Worm (Caenorhabditis elegans) whole organism, L4 larva: ENCODE results near the gene T06C12.12.
"Not testable (repeated sequence)": the region's sequence is repeated elsewhere in the genome, so short reads cannot be mapped to it uniquely, and the experiment has no call there.

ENCODE experiments used
- D1046.2 ChIP-seq: fragments of 200-800 bp; sonication (Bioruptor generic); IDR thresholded peaks from 2 replicates; pipeline ENCODE4 v1.3.6; 2022; ENCODE audit warnings: missing genetic modification characterization, missing compliant biosample characterization
- F26F4.8 ChIP-seq: fragments of 200-800 bp; sonication (Bioruptor generic); conservative IDR thresholded peaks from 2 replicates; pipeline ENCODE4 v1.3.6; 2022; ENCODE audit warnings: missing genetic modification characterization, missing compliant biosample characterization
- T20F7.1 ChIP-seq: fragments of 200-800 bp; sonication (Bioruptor generic); optimal IDR thresholded peaks from 2 replicates; lab custom pipeline; 2018; ENCODE audit warnings: mild to moderate bottlenecking, missing genetic modification characterization, missing compliant biosample characterization
- Y105C5A.15 ChIP-seq: fragments of 200-800 bp; sonication (Bioruptor generic); IDR thresholded peaks from 2 replicates; pipeline ENCODE4 v1.3.6; 2022; ENCODE audit warnings: missing genetic modification characterization, missing compliant biosample characterization
- ZK337.2 ChIP-seq: fragments of 200-800 bp; sonication (Bioruptor generic); IDR thresholded peaks from 2 replicates; pipeline ENCODE4 v1.3.6; 2022; ENCODE audit warnings: missing genetic modification reagents, missing genetic modification characterization, missing compliant biosample characterization
- aha-1 ChIP-seq: fragments of 150-350 bp; peaks from one replicate; lab custom pipeline; 2014; ENCODE audit warnings: missing biosample characterization, missing genetic modification characterization
- ctbp-1 ChIP-seq: fragments of 200-800 bp; sonication (Bioruptor generic); IDR thresholded peaks from 2 replicates; pipeline ENCODE4 v1.3.6; 2022; ENCODE audit warnings: missing genetic modification reagents, missing genetic modification characterization, missing compliant biosample characterization
- daf-16 ChIP-seq, 3 experiments: sonication (generic microtip); optimal IDR thresholded peaks; 2 replicates each; lab custom pipeline; 2016 to 2017; ENCODE audit warnings: missing genetic modification characterization in 3 of 3, missing genetic modification reagents in 3 of 3, mild to moderate bottlenecking in 2 of 3, missing compliant biosample characterization in 2 of 3, missing biosample characterization in 1 of 3, moderate library complexity in 1 of 3
- dmd-8 ChIP-seq: fragments of 200-800 bp; sonication (Bioruptor generic); IDR thresholded peaks from 2 replicates; pipeline ENCODE4 v1.3.6; 2022; ENCODE audit warnings: missing genetic modification characterization, missing compliant biosample characterization
- dmd-9 ChIP-seq: fragments of 200-800 bp; sonication (Bioruptor generic); IDR thresholded peaks from 2 replicates; pipeline ENCODE4 v1.3.6; 2022; ENCODE audit warnings: missing genetic modification reagents, missing genetic modification characterization, missing compliant biosample characterization
- dve-1 ChIP-seq: sonication (generic microtip); optimal IDR thresholded peaks from 2 replicates; lab custom pipeline; 2017; ENCODE audit warnings: antibody characterized with exemption, mild to moderate bottlenecking, missing genetic modification characterization, missing compliant biosample characterization; ENCODE audit not compliant: insufficient read depth
- jun-1 ChIP-seq: fragments of 150-350 bp; optimal IDR thresholded peaks from 2 replicates; lab custom pipeline; 2014; ENCODE audit warnings: missing biosample characterization, missing genetic modification reagents, missing genetic modification characterization
- lim-7 ChIP-seq: fragments of 200-800 bp; sonication (Bioruptor generic); IDR thresholded peaks from 2 replicates; pipeline ENCODE4 v1.3.6; 2022; ENCODE audit warnings: missing genetic modification characterization, missing compliant biosample characterization
- lin-15B ChIP-seq: fragments of 150-350 bp; sonication (generic microtip); optimal IDR thresholded peaks from 3 replicates; lab custom pipeline; 2014; ENCODE audit warnings: missing biosample characterization, missing genetic modification characterization
- lin-29 ChIP-seq: fragments of 200-800 bp; sonication (Bioruptor generic); IDR thresholded peaks from 2 replicates; pipeline ENCODE4 v1.3.6; 2022; ENCODE audit warnings: missing genetic modification reagents, missing genetic modification characterization, missing compliant biosample characterization
- lsy-2 ChIP-seq, 2 experiments: fragments of 150-350 bp in 1 of 2; sonication (generic microtip) in 1 of 2; optimal IDR thresholded peaks; 2 replicates each; lab custom pipeline; 2014 to 2017; ENCODE audit warnings: missing biosample characterization in 2 of 2, missing genetic modification characterization in 2 of 2
- madf-9 ChIP-seq: fragments of 200-800 bp; sonication (Bioruptor generic); conservative IDR thresholded peaks from 2 replicates; pipeline ENCODE4 v1.3.6; 2022; ENCODE audit warnings: missing genetic modification reagents, missing genetic modification characterization, missing compliant biosample characterization
- nhr-28 ChIP-seq: fragments of 150-350 bp; optimal IDR thresholded peaks from 2 replicates; lab custom pipeline; 2014; ENCODE audit warnings: missing biosample characterization, missing genetic modification characterization
- nhr-41 ChIP-seq: fragments of 200-800 bp; sonication (Bioruptor generic); IDR thresholded peaks from 2 replicates; pipeline ENCODE4 v1.3.6; 2022; ENCODE audit warnings: missing genetic modification reagents, missing genetic modification characterization, missing compliant biosample characterization
- nhr-6 ChIP-seq: fragments of 150-350 bp; optimal IDR thresholded peaks from 2 replicates; lab custom pipeline; 2014; ENCODE audit warnings: missing biosample characterization, missing genetic modification characterization
- nhr-77 ChIP-seq: fragments of 150-350 bp; optimal IDR thresholded peaks from 2 replicates; lab custom pipeline; 2014; ENCODE audit warnings: missing biosample characterization, missing genetic modification characterization
- pqm-1 ChIP-seq: sonication (generic microtip); optimal IDR thresholded peaks from 2 replicates; lab custom pipeline; 2017; ENCODE audit warnings: missing biosample characterization, missing genetic modification characterization
- saeg-2 ChIP-seq: fragments of 200-800 bp; sonication (Bioruptor generic); IDR thresholded peaks from 2 replicates; pipeline ENCODE4 v1.3.6; 2022; ENCODE audit warnings: missing genetic modification reagents, missing genetic modification characterization, missing compliant biosample characterization
- snpc-1.2 ChIP-seq: fragments of 200-800 bp; sonication (Bioruptor generic); IDR thresholded peaks from 2 replicates; pipeline ENCODE4 v1.3.6; 2022; ENCODE audit warnings: missing genetic modification reagents, missing genetic modification characterization, missing compliant biosample characterization
- unc-62 ChIP-seq, 3 experiments: fragments of 150-350 bp in 1 of 3; sonication (generic microtip); optimal IDR thresholded peaks in 2 of 3; peaks in 1 of 3; 1 replicate in 1 of 3; 2 replicates in 2 of 3; lab custom pipeline; 2014 to 2017; ENCODE audit warnings: missing biosample characterization in 3 of 3, missing genetic modification characterization in 3 of 3, missing genetic modification reagents in 3 of 3, missing genotype in 1 of 3
- ztf-7 ChIP-seq: fragments of 150-350 bp; optimal IDR thresholded peaks from 2 replicates; lab custom pipeline; 2014; ENCODE audit warnings: missing biosample characterization, missing genetic modification characterization

The T06C12.12 gene

ce11 chrV:15924307-15924706, 32.4 kb downstream of the T06C12.12 start, which contains the start of gene nhr-108:
Gene nhr-108, minus strand, starts transcription at chrV:15924472.
- TF ChIP-seq dmd-9 (GFP tag; lab: Robert Waterston, UW) (no peak), daf-16 (GFP tag; optimal IDR thresholded peaks at IDR 0.05; lab: Kevin White, UChicago) (no peak), daf-16 (tag; optimal IDR thresholded peaks at IDR 0.05; lab: Kevin White, UChicago) (peak; percentile 39), nhr-77 (peak; percentile 68), ZK337.2 (GFP tag; lab: Robert Waterston, UW) (no peak), nhr-41 (GFP tag; lab: Robert Waterston, UW) (no peak), nhr-28 (tag; lab: Kevin White, UChicago) (peak; percentile 87)

DNA sequence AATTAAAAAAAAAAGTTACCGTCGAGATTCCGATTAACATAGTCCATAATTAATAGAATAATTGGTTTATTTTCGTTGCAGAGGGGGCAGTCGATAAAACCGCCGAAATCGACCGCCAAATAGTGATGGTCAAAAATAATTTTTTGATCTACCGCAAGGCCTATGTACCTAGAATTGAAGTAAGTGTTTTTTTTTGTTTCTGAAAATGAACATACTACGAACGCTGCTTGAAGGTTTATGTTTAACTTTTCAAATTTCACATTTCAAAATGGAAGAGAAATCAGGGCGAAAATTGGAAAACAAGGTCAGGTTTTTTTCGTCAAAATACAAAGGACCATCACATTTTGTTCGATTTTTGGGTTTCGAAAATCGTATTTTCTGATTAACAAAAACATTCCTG, 36.5 kb downstream of the T06C12.12 start, which contains the start of gene pzf-1:
Gene pzf-1 (minus strand): TSS at position 101 of the 400 bp plus-strand sequence.
- no peak for TF ChIP-seq ZK337.2 (GFP tag; lab: Robert Waterston, UW)
- TF ChIP-seq lin-15B (tag; lab: Kevin White, UChicago) = no peak
- TF ChIP-seq lin-29 (GFP tag; lab: Robert Waterston, UW) = no peak
- TF ChIP-seq unc-62 (GFP tag; optimal IDR thresholded peaks at IDR 0.05 in 1 of 2; lab: Kevin White, UChicago) = no peak
- no peak for TF ChIP-seq unc-62 (tag; optimal IDR thresholded peaks at IDR 0.05; lab: Kevin White, UChicago)
- TF ChIP-seq D1046.2 (GFP tag; lab: Robert Waterston, UW) = no peak
- no peak for TF ChIP-seq F26F4.8 (GFP tag; lab: Robert Waterston, UW)
- TF ChIP-seq jun-1 (tag; lab: Kevin White, UChicago) = no peak
- no peak for TF ChIP-seq saeg-2

- not testable (repeated sequence) for TF ChIP-seq pqm-1; lim-7 (GFP tag; lab: Robert Waterston, UW); D1046.2 (GFP tag; lab: Robert Waterston, UW)
Measured at ce11 chrV:15929882-15930281, 38.0 kb downstream of the T06C12.12 start, which contains the start of gene srbc-77. Gene srbc-77, plus strand, starts transcription at chrV:15930182.

DNA sequence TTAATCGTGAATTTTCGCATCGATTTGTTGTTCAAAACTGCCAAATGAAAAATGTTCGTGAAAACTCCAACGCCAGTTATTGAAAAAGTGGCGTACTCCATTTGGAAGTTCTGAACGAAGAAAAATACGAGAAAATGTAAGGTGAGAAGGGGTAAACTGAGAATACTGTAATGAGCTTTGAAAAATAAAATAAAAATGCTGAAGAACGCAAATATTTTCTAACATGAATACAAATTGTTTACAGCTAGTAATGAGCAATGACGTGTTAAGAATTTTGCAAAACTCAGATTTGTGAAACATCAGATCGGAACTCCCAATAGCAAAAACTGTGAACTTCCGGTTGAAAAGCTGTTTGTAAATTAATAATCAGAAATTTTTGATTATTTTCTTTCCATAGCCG, 40.5 kb downstream of the T06C12.12 start, which contains the start of gene srw-26:
Gene srw-26 (minus strand): TSS at position 101 of the 400 bp plus-strand sequence.
- no peak for TF ChIP-seq lin-29 (GFP tag; lab: Robert Waterston, UW)
- TF ChIP-seq ztf-7 (tag; lab: Kevin White, UChicago) = no peak
- TF ChIP-seq dmd-8 (GFP tag; lab: Robert Waterston, UW) = no peak
- TF ChIP-seq dve-1 = no peak
- TF ChIP-seq Y105C5A.15 (GFP tag; lab: Robert Waterston, UW) = no peak
- no peak for TF ChIP-seq T20F7.1
- no peak for TF ChIP-seq madf-9 (GFP tag; lab: Robert Waterston, UW)
- TF ChIP-seq nhr-6 (tag; lab: Kevin White, UChicago) = no peak
- no peak for TF ChIP-seq aha-1 (tag; lab: Kevin White, UChicago)
- no peak for TF ChIP-seq snpc-1.2 (GFP tag; lab: Robert Waterston, UW)
- no peak for TF ChIP-seq lsy-2 (tag; optimal IDR thresholded peaks at IDR 0.05; lab: Kevin White, UChicago)
- no peak for TF ChIP-seq ctbp-1 (GFP tag; lab: Robert Waterston, UW)
- TF ChIP-seq nhr-41 (GFP tag; lab: Robert Waterston, UW) = no peak

DNA sequence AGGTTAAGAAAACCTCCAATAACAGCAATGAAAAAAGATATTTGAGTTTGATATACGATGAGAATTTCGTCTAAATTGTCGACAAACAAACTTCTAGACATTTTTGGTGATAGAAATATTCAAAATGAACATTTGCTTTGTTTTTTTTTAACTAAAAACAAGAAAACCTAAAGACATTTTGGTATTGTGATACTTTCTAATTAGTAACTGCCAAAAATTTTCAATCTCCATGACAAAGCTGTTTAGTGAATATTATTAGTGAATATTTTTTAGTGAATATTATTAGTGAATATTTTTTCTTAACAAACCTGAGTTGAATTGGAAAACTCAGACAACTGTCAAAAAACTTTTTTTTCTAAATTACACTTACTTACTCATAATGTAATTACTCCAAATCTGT, 48.4 kb downstream of the T06C12.12 start, which contains the start of gene srw-55:
Gene srw-55 (minus strand): TSS at position 101 of the 400 bp plus-strand sequence.
- TF ChIP-seq unc-62 (GFP tag; optimal IDR thresholded peaks at IDR 0.05 in 1 of 2; lab: Kevin White, UChicago) = peak in 1 of 2 experiments; percentile 66
- TF ChIP-seq unc-62 (tag; optimal IDR thresholded peaks at IDR 0.05; lab: Kevin White, UChicago) = no peak
- TF ChIP-seq F26F4.8 (GFP tag; lab: Robert Waterston, UW) = no peak
